Fruit fly (Drosophila melanogaster) whole organism, wandering third instar larva: ENCODE data around the gene CG42779.

Source experiments
- Abd-B ChIP-seq: fragments of >200 bp; optimal IDR thresholded peaks from 2 replicates; lab custom pipeline; 2017; ENCODE audit warnings: missing biosample characterization, missing genetic modification characterization
- Dfd ChIP-seq: fragments of >200 bp; optimal IDR thresholded peaks from 2 replicates; lab custom pipeline; 2017; ENCODE audit warnings: missing biosample characterization, missing genetic modification characterization
- Dif ChIP-seq: fragments of 200-275, 200-300 bp; sonication (Bioruptor generic); optimal IDR thresholded peaks from 2 replicates; lab custom pipeline; 2018; ENCODE audit warnings: missing biosample characterization, missing genetic modification characterization; ENCODE audit not compliant: partially characterized antibody
- HLH106 ChIP-seq: fragments of 200-800 bp; optimal IDR thresholded peaks from 3 replicates; lab custom pipeline; 2019; ENCODE audit warnings: missing biosample characterization, mild to moderate bottlenecking, missing genetic modification characterization, moderate library complexity
- Hr78 ChIP-seq: fragments of >200 bp; optimal IDR thresholded peaks from 2 replicates; lab custom pipeline; 2017; ENCODE audit warnings: missing biosample characterization, missing genetic modification characterization
- Myc ChIP-seq: fragments of >200 bp; optimal IDR thresholded peaks from 2 replicates; lab custom pipeline; 2017
- N ChIP-seq: fragments of >200 bp; optimal IDR thresholded peaks from 2 replicates; lab custom pipeline; 2018; ENCODE audit warnings: missing biosample characterization, missing external identifiers, missing genetic modification characterization
- Vsx2 ChIP-seq: fragments of 200-300, 225-300 bp; sonication (Bioruptor generic); optimal IDR thresholded peaks from 2 replicates; lab custom pipeline; 2018; ENCODE audit warnings: missing biosample characterization, missing genetic modification characterization; ENCODE audit not compliant: partially characterized antibody
- dmrt93B ChIP-seq: fragments of 200-800 bp; sonication (Bioruptor generic); optimal IDR thresholded peaks from 2 replicates; lab custom pipeline; 2018; ENCODE audit warnings: missing biosample characterization, mild to moderate bottlenecking, missing genetic modification characterization
- h ChIP-seq: fragments of 200-800 bp; sonication (Bioruptor generic); optimal IDR thresholded peaks from 3 replicates; lab custom pipeline; 2016; ENCODE audit warnings: missing biosample characterization, mild to moderate bottlenecking, missing genetic modification characterization
- lola ChIP-seq: fragments of >200 bp; optimal IDR thresholded peaks from 2 replicates; lab custom pipeline; 2017; ENCODE audit warnings: missing biosample characterization, missing genetic modification characterization
- pan ChIP-seq: fragments of >200 bp; optimal IDR thresholded peaks from 2 replicates; lab custom pipeline; 2017
- usp ChIP-seq: fragments of >200 bp; optimal IDR thresholded peaks from 2 replicates; lab custom pipeline; 2017; ENCODE audit warnings: missing biosample characterization, missing genetic modification characterization

DNA sequence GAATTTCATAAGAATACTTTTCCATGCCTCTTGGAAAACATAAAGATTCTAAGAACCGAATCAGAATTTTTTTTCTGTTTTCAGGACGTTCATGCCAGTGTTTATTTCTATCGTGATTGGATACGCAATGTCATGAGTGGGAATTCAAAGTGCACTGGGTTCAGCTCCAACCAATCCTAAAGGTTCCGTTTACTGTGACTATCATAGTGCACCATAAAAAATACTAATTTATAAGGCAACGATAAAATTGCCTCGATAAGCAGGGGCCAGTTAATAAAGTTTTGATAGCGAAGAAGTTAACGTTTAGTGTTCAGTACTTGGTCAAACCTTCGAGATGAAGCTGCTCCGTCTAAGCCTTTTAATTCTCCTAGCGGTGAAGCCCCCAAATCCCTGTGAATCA lies 6.5 kb downstream of the CG42779 start, which contains the start of gene CG31265:
- TF ChIP-seq HLH106 (tag; lab: Kevin White, UChicago) (no peak), Myc (no peak), pan (lab: Kevin White, UChicago) (no peak), Dfd (no peak), dmrt93B (GFP tag; lab: Kevin White, UChicago) (no peak), Vsx2 (GFP tag; lab: Kevin White, UChicago) (no peak), h (GFP tag; lab: Kevin White, UChicago) (no peak), N (no peak), Hr78 (GFP tag; lab: Kevin White, UChicago) (no peak), Dif (GFP tag; lab: Kevin White, UChicago) (no peak), Abd-B (GFP tag; lab: Kevin White, UChicago) (no peak), usp (GFP tag; lab: Kevin White, UChicago) (no peak), lola (GFP tag; lab: Kevin White, UChicago) (no peak)
